Worm (Caenorhabditis elegans) whole organism, L2 larva: ENCODE measurements around the gene R02D5.24.

Experiments
- F13H6.1 ChIP-seq: sonication (generic microtip); optimal IDR thresholded peaks from 2 replicates; lab custom pipeline; 2016; ENCODE audit warnings: missing genetic modification characterization, missing compliant biosample characterization
- R02D3.7 ChIP-seq: fragments of 150-350 bp; optimal IDR thresholded peaks from 2 replicates; lab custom pipeline; 2014; ENCODE audit warnings: missing biosample characterization, missing genetic modification characterization
- ZK546.5 ChIP-seq: sonication (generic microtip); optimal IDR thresholded peaks from 2 replicates; lab custom pipeline; 2017; ENCODE audit warnings: missing biosample characterization, missing genetic modification characterization
- ama-1 ChIP-seq: fragments of 150-350 bp; optimal IDR thresholded peaks from 2 replicates; lab custom pipeline; 2018; ENCODE audit warnings: inconsistent platforms
- ceh-16 ChIP-seq: fragments of 150-350 bp; optimal IDR thresholded peaks from 2 replicates; lab custom pipeline; 2014; ENCODE audit warnings: missing biosample characterization, missing genetic modification characterization
- lsy-2 ChIP-seq, 2 experiments: fragments of 150-350 bp in 1 of 2; sonication (generic microtip) in 1 of 2; optimal IDR thresholded peaks; 2 replicates each; lab custom pipeline; 2014 to 2017; ENCODE audit warnings: missing biosample characterization in 2 of 2, missing genetic modification characterization in 2 of 2
- mdl-1 ChIP-seq, 2 experiments: fragments of 150-350 bp in 1 of 2; sonication (generic microtip) in 1 of 2; optimal IDR thresholded peaks; 2 replicates each; lab custom pipeline; 2017; ENCODE audit warnings: missing biosample characterization in 2 of 2, missing genetic modification characterization in 2 of 2
- nhr-25 ChIP-seq: fragments of 150-350 bp; sonication (generic microtip); optimal IDR thresholded peaks from 3 replicates; lab custom pipeline; 2014; ENCODE audit warnings: missing biosample characterization, missing genetic modification characterization
- skn-1 ChIP-seq: sonication (generic microtip); optimal IDR thresholded peaks from 2 replicates; lab custom pipeline; 2017; ENCODE audit warnings: missing biosample characterization, missing genetic modification characterization
- sma-3 ChIP-seq: sonication (generic microtip); optimal IDR thresholded peaks from 2 replicates; lab custom pipeline; 2016; ENCODE audit warnings: missing genetic modification reagents, missing genetic modification characterization, missing compliant biosample characterization
- unc-62 ChIP-seq: fragments of 150-350 bp; optimal IDR thresholded peaks from 2 replicates; lab custom pipeline; 2014; ENCODE audit warnings: missing biosample characterization, missing genetic modification reagents, missing genetic modification characterization
- zag-1 ChIP-seq: fragments of 150-350 bp; optimal IDR thresholded peaks from 2 replicates; lab custom pipeline; 2014; ENCODE audit warnings: missing biosample characterization, missing genetic modification characterization

DNA sequence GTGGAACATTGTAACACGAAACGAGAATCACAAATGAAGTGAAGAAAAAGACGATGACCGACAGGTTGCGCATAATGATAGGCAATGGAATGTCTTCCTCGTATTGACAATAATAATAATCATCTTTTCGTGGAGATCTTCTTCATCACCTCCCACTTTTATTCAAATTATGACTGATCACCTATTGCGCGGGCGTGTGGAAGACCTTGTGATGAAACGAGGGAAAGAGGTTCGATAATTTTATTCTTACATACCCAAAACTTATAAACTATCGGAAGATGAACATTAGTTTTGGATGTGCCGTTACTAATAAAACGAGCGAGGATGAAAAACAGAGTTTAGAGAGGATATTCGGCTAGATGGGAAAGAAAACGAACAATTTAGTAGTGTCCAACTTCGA is 22.0 kb downstream of the R02D5.24 start, which contains the start of gene C53A5.2:
- TF ChIP-seq R02D3.7 (no peak), zag-1 (tag; lab: Kevin White, UChicago) (no peak), mdl-1 (tag; optimal IDR thresholded peaks at IDR 0.05; lab: Kevin White, UChicago) (no peak), F13H6.1 (tag; lab: Kevin White, UChicago) (no peak), nhr-25 (no peak), lsy-2 (tag; optimal IDR thresholded peaks at IDR 0.05; lab: Kevin White, UChicago) (no peak), unc-62 (GFP tag; lab: Kevin White, UChicago) (no peak), ZK546.5 (tag; lab: Kevin White, UChicago) (no peak), ama-1 (no peak), sma-3 (GFP tag; lab: Kevin White, UChicago) (no peak), skn-1 (no peak), ceh-16 (tag; lab: Kevin White, UChicago) (no peak)
